Fruit fly (Drosophila melanogaster) whole organism, embryonic: ENCODE results near the gene Ras85D.

Experiments used
- Atf6 ChIP-seq: fragments of 200-800 bp; sonication (Bioruptor generic); IDR thresholded peaks from 2 replicates; pipeline ENCODE4 v1.3.6; 2022; ENCODE audit warnings: missing biosample characterization, missing genetic modification characterization
- Awh ChIP-seq: fragments of 200-800 bp; sonication (Bioruptor generic); IDR thresholded peaks from 2 replicates; pipeline ENCODE4, ENCODE4 v1.3.6; 2022; ENCODE audit warnings: missing biosample characterization, missing genetic modification characterization
- B-H2 ChIP-seq: fragments of 200-800 bp; sonication (Bioruptor generic); optimal IDR thresholded peaks from 2 replicates; lab custom pipeline; 2018; ENCODE audit warnings: missing biosample characterization, mild to moderate bottlenecking, missing genetic modification characterization
- CG10147 ChIP-seq: fragments of 200-800 bp; sonication (Bioruptor generic); optimal IDR thresholded peaks from 2 replicates; lab custom pipeline; 2019; ENCODE audit warnings: missing biosample characterization, mild to moderate bottlenecking, missing genetic modification characterization, moderate library complexity
- CG10321 ChIP-seq: fragments of 200-800 bp; sonication (Bioruptor generic); IDR thresholded peaks from 2 replicates; pipeline ENCODE4 v1.3.6; 2022; ENCODE audit warnings: missing biosample characterization, missing genetic modification characterization
- CG10959 ChIP-seq: fragments of 200-800 bp; sonication (Bioruptor generic); IDR thresholded peaks from 2 replicates; pipeline ENCODE4 v1.3.6; 2022; ENCODE audit warnings: missing biosample characterization, missing genetic modification characterization
- CG11456 ChIP-seq: fragments of 200-800 bp; sonication (Bioruptor generic); IDR thresholded peaks from 3 replicates; pipeline ENCODE4 v1.3.6; 2022; ENCODE audit warnings: missing biosample characterization, missing genetic modification characterization
- CG11695 ChIP-seq: fragments of 200-800 bp; sonication (Bioruptor generic); IDR thresholded peaks from 3 replicates; pipeline ENCODE4 v1.3.6; 2022; ENCODE audit warnings: missing biosample characterization, missing genetic modification characterization
- CG12071 ChIP-seq: fragments of 200-800 bp; sonication (Bioruptor generic); optimal IDR thresholded peaks from 3 replicates; lab custom pipeline; 2018; ENCODE audit warnings: missing biosample characterization, mild to moderate bottlenecking, missing genetic modification characterization
- CG12219 ChIP-seq: fragments of 200-800 bp; sonication (Bioruptor generic); optimal IDR thresholded peaks from 3 replicates; lab custom pipeline; 2018; ENCODE audit warnings: missing biosample characterization, mild to moderate bottlenecking, missing genetic modification characterization
- CG14050 ChIP-seq: fragments of 200-800 bp; sonication (Bioruptor generic); IDR thresholded peaks from 3 replicates; pipeline ENCODE4 v1.3.6; 2022; ENCODE audit warnings: missing biosample characterization, missing genetic modification characterization
- CG14441 ChIP-seq: fragments of 200-800 bp; sonication (Bioruptor generic); IDR thresholded peaks from 2 replicates; pipeline ENCODE4 v1.3.6; 2022; ENCODE audit warnings: missing biosample characterization, missing genetic modification characterization
- CG17568 ChIP-seq: fragments of 200-800 bp; sonication (Bioruptor generic); optimal IDR thresholded peaks from 2 replicates; lab custom pipeline; 2018; ENCODE audit warnings: missing biosample characterization, mild to moderate bottlenecking, missing genetic modification characterization, moderate library complexity
- CG17829 ChIP-seq: fragments of 200-800 bp; optimal IDR thresholded peaks from 2 replicates; lab custom pipeline; 2019; ENCODE audit warnings: missing biosample characterization, mild to moderate bottlenecking, missing genetic modification characterization, moderate library complexity
- CG18619 ChIP-seq: fragments of 200-800 bp; sonication (Bioruptor generic); optimal IDR thresholded peaks from 3 replicates; lab custom pipeline; 2017; ENCODE audit warnings: missing biosample characterization, mild to moderate bottlenecking, missing genetic modification characterization
- CG2116 ChIP-seq: fragments of 200-800 bp; sonication (Bioruptor generic); optimal IDR thresholded peaks from 3 replicates; lab custom pipeline; 2018; ENCODE audit warnings: missing biosample characterization, mild to moderate bottlenecking, missing genetic modification characterization
- CG2712 ChIP-seq: fragments of 200-800 bp; optimal IDR thresholded peaks from 3 replicates; lab custom pipeline; 2019; ENCODE audit warnings: missing biosample characterization, mild to moderate bottlenecking, missing genetic modification characterization, moderate library complexity
- CG32767 ChIP-seq: fragments of 200-800 bp; sonication (Bioruptor generic); IDR thresholded peaks from 2 replicates; pipeline ENCODE4 v1.3.6; 2022; ENCODE audit warnings: missing biosample characterization, missing genetic modification characterization
- CG3281 ChIP-seq: fragments of 200-800 bp; sonication (Bioruptor generic); optimal IDR thresholded peaks from 3 replicates; lab custom pipeline; 2017; ENCODE audit warnings: missing biosample characterization, mild to moderate bottlenecking, missing genetic modification characterization
- CG6689 ChIP-seq: fragments of 200-800 bp; sonication (Bioruptor generic); IDR thresholded peaks from 2 replicates; pipeline ENCODE4 v1.3.6; 2022; ENCODE audit warnings: missing biosample characterization, missing genetic modification characterization
- CG6765 ChIP-seq: fragments of 200-800 bp; sonication (Bioruptor generic); optimal IDR thresholded peaks from 3 replicates; lab custom pipeline; 2017; ENCODE audit warnings: missing biosample characterization, mild to moderate bottlenecking, missing genetic modification characterization
- CG6854 ChIP-seq: fragments of 200-800 bp; sonication (Bioruptor generic); optimal IDR thresholded peaks from 3 replicates; lab custom pipeline; 2017; ENCODE audit warnings: missing biosample characterization, mild to moderate bottlenecking, missing genetic modification characterization
- CG8388 ChIP-seq: fragments of 200-800 bp; sonication (Bioruptor generic); optimal IDR thresholded peaks from 2 replicates; lab custom pipeline; 2019; ENCODE audit warnings: missing biosample characterization, mild to moderate bottlenecking, missing genetic modification characterization, moderate library complexity
- CG9817 ChIP-seq: fragments of 200-800 bp; sonication (Bioruptor generic); optimal IDR thresholded peaks from 2 replicates; lab custom pipeline; 2018; ENCODE audit warnings: missing biosample characterization, mild to moderate bottlenecking, missing genetic modification characterization, moderate library complexity
- CTCF ChIP-seq: fragments of 200-800 bp; sonication (Bioruptor generic); optimal IDR thresholded peaks from 2 replicates; lab custom pipeline; 2017; ENCODE audit warnings: missing biosample characterization, mild to moderate bottlenecking, missing genetic modification characterization, moderate library complexity
- E2f1 ChIP-seq: fragments of 200-800 bp; sonication (Bioruptor generic); IDR thresholded peaks from 2 replicates; pipeline ENCODE4 v1.3.6; 2022; ENCODE audit warnings: missing biosample characterization, missing genetic modification characterization
- Fer2 ChIP-seq: fragments of 200-800 bp; sonication (Bioruptor generic); optimal IDR thresholded peaks from 2 replicates; lab custom pipeline; 2018; ENCODE audit warnings: missing biosample characterization, mild to moderate bottlenecking, missing genetic modification characterization, moderate library complexity
- Hey ChIP-seq: fragments of 200-800 bp; sonication (Bioruptor generic); optimal IDR thresholded peaks from 3 replicates; lab custom pipeline; 2018; ENCODE audit warnings: missing biosample characterization, mild to moderate bottlenecking, missing genetic modification characterization
- Hr78 ChIP-seq, 2 experiments: fragments of 200-800 bp in 1 of 2; fragments of >200 bp in 1 of 2; sonication (Bioruptor generic) in 1 of 2; optimal IDR thresholded peaks; 2 replicates each; lab custom pipeline; 2017 to 2019; ENCODE audit warnings: missing biosample characterization in 2 of 2, missing genetic modification characterization in 2 of 2, mild to moderate bottlenecking in 1 of 2, moderate library complexity in 1 of 2
- NC2β ChIP-seq: fragments of 200-800 bp; sonication (Bioruptor generic); optimal IDR thresholded peaks from 2 replicates; lab custom pipeline; 2016; ENCODE audit warnings: missing biosample characterization, missing genetic modification characterization
- Nf-YB ChIP-seq: fragments of 200-800 bp; sonication (Bioruptor generic); optimal IDR thresholded peaks from 3 replicates; lab custom pipeline; 2019; ENCODE audit warnings: missing biosample characterization, mild to moderate bottlenecking, missing genetic modification characterization, moderate library complexity
- Spps ChIP-seq: fragments of 200-800 bp; sonication (Bioruptor generic); optimal IDR thresholded peaks from 2 replicates; lab custom pipeline; 2018; ENCODE audit warnings: missing biosample characterization, mild to moderate bottlenecking, missing genetic modification characterization
- Ssrp ChIP-seq: fragments of 200-800 bp; sonication (Bioruptor generic); optimal IDR thresholded peaks from 2 replicates; lab custom pipeline; 2018; ENCODE audit warnings: missing biosample characterization, mild to moderate bottlenecking, missing genetic modification characterization, moderate library complexity
- Usf ChIP-seq: fragments of 200-800 bp; sonication (Bioruptor generic); optimal IDR thresholded peaks from 2 replicates; lab custom pipeline; 2017; ENCODE audit warnings: missing genotype, missing biosample characterization, missing genetic modification characterization
- amos ChIP-seq: fragments of 200-800 bp; sonication (Bioruptor generic); IDR thresholded peaks from 2 replicates; pipeline ENCODE4 v1.3.6; 2022; ENCODE audit warnings: missing biosample characterization, missing genetic modification characterization; ENCODE audit not compliant: partially characterized antibody
- ato ChIP-seq: fragments of 200-800 bp; sonication (Bioruptor generic); IDR thresholded peaks from 2 replicates; pipeline ENCODE4 v1.3.6; 2022; ENCODE audit warnings: missing biosample characterization, missing genetic modification characterization; ENCODE audit not compliant: partially characterized antibody
- bowl ChIP-seq: fragments of 200-800 bp; sonication (Bioruptor generic); IDR thresholded peaks from 2 replicates; pipeline ENCODE4 v1.3.6; 2022; ENCODE audit warnings: missing biosample characterization, missing genetic modification characterization
- ems ChIP-seq: fragments of 200-800 bp; sonication (Bioruptor generic); optimal IDR thresholded peaks from 3 replicates; lab custom pipeline; 2016; ENCODE audit warnings: missing biosample characterization, missing genetic modification characterization
- fd102C ChIP-seq: fragments of 200-800 bp; sonication (Bioruptor generic); optimal IDR thresholded peaks from 2 replicates; lab custom pipeline; 2018; ENCODE audit warnings: missing biosample characterization, mild to moderate bottlenecking, missing genetic modification characterization, moderate library complexity
- fru ChIP-seq: fragments of >200 bp; optimal IDR thresholded peaks from 2 replicates; lab custom pipeline; 2017
- gcm2 ChIP-seq: fragments of 200-800 bp; sonication (Bioruptor generic); optimal IDR thresholded peaks from 2 replicates; lab custom pipeline; 2016; ENCODE audit warnings: missing biosample characterization, missing genetic modification characterization
- nerfin-2 ChIP-seq: fragments of 200-800 bp; sonication (Bioruptor generic); IDR thresholded peaks from 2 replicates; pipeline ENCODE4 v1.3.6; 2022; ENCODE audit warnings: missing biosample characterization, missing genetic modification characterization; ENCODE audit not compliant: partially characterized antibody
- pb ChIP-seq: fragments of 200-800 bp; sonication (Bioruptor generic); optimal IDR thresholded peaks from 3 replicates; lab custom pipeline; 2016; ENCODE audit warnings: missing biosample characterization, missing genetic modification characterization
- pum ChIP-seq: fragments of 200-800 bp; sonication (Bioruptor generic); optimal IDR thresholded peaks from 2 replicates; lab custom pipeline; 2016; ENCODE audit warnings: missing biosample characterization, missing genetic modification characterization
- schlank ChIP-seq: fragments of 200-800 bp; sonication (Bioruptor generic); optimal IDR thresholded peaks from 2 replicates; lab custom pipeline; 2018; ENCODE audit warnings: missing biosample characterization, mild to moderate bottlenecking, missing genetic modification characterization
- seq ChIP-seq: fragments of 200-800 bp; sonication (Bioruptor generic); IDR thresholded peaks from 2 replicates; pipeline ENCODE4 v1.3.6; 2022; ENCODE audit warnings: missing biosample characterization, missing genetic modification characterization
- sima ChIP-seq: fragments of 200-800 bp; sonication (Bioruptor generic); optimal IDR thresholded peaks from 2 replicates; lab custom pipeline; 2016; ENCODE audit warnings: missing biosample characterization, missing genetic modification characterization
- slou ChIP-seq: fragments of 200-800 bp; sonication (Bioruptor generic); optimal IDR thresholded peaks from 3 replicates; lab custom pipeline; 2016; ENCODE audit warnings: missing biosample characterization, missing genetic modification characterization
- stwl ChIP-seq: fragments of 200-800 bp; sonication (Bioruptor generic); optimal IDR thresholded peaks from 3 replicates; lab custom pipeline; 2018; ENCODE audit warnings: missing biosample characterization, mild to moderate bottlenecking, missing genetic modification characterization, moderate library complexity
- trem ChIP-seq: fragments of 200-800 bp; optimal IDR thresholded peaks from 3 replicates; lab custom pipeline; 2019; ENCODE audit warnings: missing biosample characterization, mild to moderate bottlenecking, missing genetic modification characterization, moderate library complexity
- twi ChIP-seq: fragments of 200-800 bp; optimal IDR thresholded peaks from 2 replicates; lab custom pipeline; 2019; ENCODE audit warnings: missing biosample characterization, mild to moderate bottlenecking, missing genetic modification characterization, moderate library complexity

Ras85D gene

dm6 chr3R:9555334-9555974 is 42.6 kb upstream of the Ras85D start, which contains the start of the genes CG9386 and BckdhA (continued):
- TF ChIP-seq CG14050 (GFP tag; lab: Robert Waterston, UW) (no peak), CG10147 (GFP tag; lab: Kevin White, UChicago) (peak; percentile 42), sima (no peak), CG32767 (GFP tag; lab: Robert Waterston, UW) (0 out of 2 replicates have a peak, but pooled peaks have one; percentile 38), CG2116 (GFP tag; lab: Kevin White, UChicago) (peak; percentile 81), CG12071 (GFP tag; lab: Kevin White, UChicago) (no peak), CG10321 (GFP tag; lab: Robert Waterston, UW) (no peak), Hr78 (GFP tag; optimal IDR thresholded peaks at IDR 0.05; lab: Kevin White, UChicago) (no peak), Spps (tag; lab: Kevin White, UChicago) (no peak), pb (GFP tag; lab: Kevin White, UChicago) (no peak), amos (GFP tag; lab: Robert Waterston, UW) (peak; percentile 67; the same call in 1 of the 2 replicates), Atf6 (GFP tag; lab: Robert Waterston, UW) (no peak), gcm2 (GFP tag; lab: Kevin White, UChicago) (no peak), CG8388 (GFP tag; lab: Kevin White, UChicago) (peak; percentile 5), Fer2 (tag; lab: Kevin White, UChicago) (peak; percentile 12), seq (GFP tag; lab: Robert Waterston, UW) (no peak), NC2β (GFP tag; lab: Kevin White, UChicago) (peak; percentile 11), pum (GFP tag; lab: Kevin White, UChicago) (peak; percentile 34), CG17568 (GFP tag; lab: Kevin White, UChicago) (no peak), Awh (GFP tag; lab: Robert Waterston, UW) (no peak), CG10959 (GFP tag; lab: Robert Waterston, UW) (no peak), Nf-YB (GFP tag; lab: Kevin White, UChicago) (peak; percentile 0), fru (no peak), ato (peak; percentile 56; the same call in 1 of the 2 replicates), bowl (GFP tag; lab: Robert Waterston, UW) (no peak), CG9817 (tag; lab: Kevin White, UChicago) (peak; percentile 63), twi (no peak), slou (GFP tag; lab: Kevin White, UChicago) (no peak), nerfin-2 (GFP tag; lab: Robert Waterston, UW) (peak; percentile 60; the same call in 1 of the 2 replicates), trem (tag; lab: Kevin White, UChicago) (peak; percentile 52), CG6689 (GFP tag; lab: Robert Waterston, UW) (peak; percentile 95), B-H2 (peak; percentile 45), CG12219 (no peak), Hey (tag; lab: Kevin White, UChicago) (no peak), E2f1 (no peak), CG17829 (peak; percentile 45), CG11456 (GFP tag; lab: Robert Waterston, UW) (peak; percentile 57; the same call in 2 of the 3 replicates), ems (GFP tag; lab: Kevin White, UChicago) (peak; percentile 53), Usf (GFP tag; lab: Kevin White, UChicago) (no peak), CTCF (GFP tag; lab: Kevin White, UChicago) (no peak), Ssrp (tag; lab: Kevin White, UChicago) (peak; percentile 35), CG14441 (GFP tag; lab: Robert Waterston, UW) (peak; percentile 55), CG18619 (GFP tag; lab: Kevin White, UChicago) (peak; percentile 32), fd102C (GFP tag; lab: Kevin White, UChicago) (no peak), schlank (tag; lab: Kevin White, UChicago) (no peak), CG6854 (no peak), CG2712 (tag; lab: Kevin White, UChicago) (peak; percentile 64), CG11695 (GFP tag; lab: Robert Waterston, UW) (no peak), stwl (no peak), CG6765 (GFP tag; lab: Kevin White, UChicago) (peak; percentile 27), CG3281 (GFP tag; lab: Kevin White, UChicago) (peak; percentile 44)
